Worm (Caenorhabditis elegans) whole organism, young adult: ENCODE measurements around the gene tag-343.

ENCODE experiments used
- B0019.2 ChIP-seq: fragments of 200-800 bp; sonication (Bioruptor generic); conservative IDR thresholded peaks from 2 replicates; pipeline ENCODE4 v1.3.6; 2022; ENCODE audit warnings: missing genetic modification reagents, missing genetic modification characterization, missing compliant biosample characterization
- B0035.1 ChIP-seq: sonication (generic microtip); optimal IDR thresholded peaks from 2 replicates; lab custom pipeline; 2016; ENCODE audit warnings: missing genetic modification characterization, mild to moderate bottlenecking, missing compliant biosample characterization, missing genotype, missing genetic modification reagents
- F23B12.7 ChIP-seq: sonication (generic microtip); optimal IDR thresholded peaks from 2 replicates; lab custom pipeline; 2017; ENCODE audit warnings: missing genetic modification characterization, mild to moderate bottlenecking, missing compliant biosample characterization, antibody characterized with exemption, moderate library complexity; ENCODE audit not compliant: insufficient read depth
- F33H1.4 ChIP-seq: fragments of 200-800 bp; sonication (Bioruptor generic); IDR thresholded peaks from 2 replicates; pipeline ENCODE4 v1.3.6; 2022; ENCODE audit warnings: missing genetic modification reagents, missing genetic modification characterization, missing compliant biosample characterization
- F37B4.10 ChIP-seq: fragments of 200-800 bp; sonication (Bioruptor generic); IDR thresholded peaks from 2 replicates; pipeline ENCODE4 v1.3.6; 2022; ENCODE audit warnings: missing genetic modification characterization, missing compliant biosample characterization
- F57A8.1 ChIP-seq: fragments of 200-800 bp; sonication (Bioruptor generic); optimal IDR thresholded peaks from 2 replicates; lab custom pipeline; 2018; ENCODE audit warnings: mild to moderate bottlenecking, missing genetic modification characterization, moderate library complexity, missing compliant biosample characterization
- K11D2.4 ChIP-seq: fragments of 200-800 bp; sonication (Bioruptor generic); IDR thresholded peaks from 2 replicates; pipeline ENCODE4 v1.3.6; 2022; ENCODE audit warnings: missing genetic modification reagents, missing genetic modification characterization, missing compliant biosample characterization
- T07F8.4 ChIP-seq: sonication (generic microtip); optimal IDR thresholded peaks from 2 replicates; lab custom pipeline; 2016; ENCODE audit warnings: mild to moderate bottlenecking, missing genetic modification characterization, moderate library complexity, missing compliant biosample characterization
- T26A5.8 ChIP-seq: sonication (generic microtip); optimal IDR thresholded peaks from 2 replicates; lab custom pipeline; 2016; ENCODE audit warnings: missing genetic modification characterization, missing compliant biosample characterization
- Y53F4B.3 ChIP-seq: fragments of 200-800 bp; sonication (Bioruptor generic); IDR thresholded peaks from 2 replicates; pipeline ENCODE4 v1.3.6; 2022; ENCODE audit warnings: missing genetic modification reagents, missing genetic modification characterization, missing compliant biosample characterization
- Y79H2A.3 ChIP-seq: fragments of 200-800 bp; sonication (Bioruptor generic); conservative IDR thresholded peaks from 2 replicates; pipeline ENCODE4 v1.3.6; 2022; ENCODE audit warnings: missing genetic modification reagents, missing genetic modification characterization, missing compliant biosample characterization
- Y95B8A.8 ChIP-seq: fragments of 200-800 bp; sonication (Bioruptor generic); IDR thresholded peaks from 2 replicates; pipeline ENCODE4 v1.3.6; 2022; ENCODE audit warnings: missing genetic modification reagents, missing genetic modification characterization, missing compliant biosample characterization
- ZK185.1 ChIP-seq: sonication (generic microtip); optimal IDR thresholded peaks from 2 replicates; lab custom pipeline; 2016; ENCODE audit warnings: mild to moderate bottlenecking, missing genetic modification characterization, missing compliant biosample characterization; ENCODE audit not compliant: poor library complexity, severe bottlenecking
- ama-1 ChIP-seq, 3 experiments: fragments of 150-350 bp in 1 of 3; sonication (generic microtip) in 2 of 3; optimal IDR thresholded peaks; 2 replicates each; lab custom pipeline; 2014 to 2018; ENCODE audit warnings: missing biosample characterization in 2 of 3, missing genetic modification characterization in 2 of 3, missing genetic modification reagents in 2 of 3
- atf-7 ChIP-seq: sonication (generic microtip); optimal IDR thresholded peaks from 2 replicates; lab custom pipeline; 2017; ENCODE audit warnings: mild to moderate bottlenecking, missing genetic modification characterization, missing compliant biosample characterization
- ccch-3 ChIP-seq: fragments of 200-800 bp; sonication (Bioruptor generic); optimal IDR thresholded peaks from 2 replicates; lab custom pipeline; 2018; ENCODE audit warnings: mild to moderate bottlenecking, missing genetic modification characterization, missing compliant biosample characterization
- cebp-1 ChIP-seq, 2 experiments: fragments of 200-800 bp in 1 of 2; sonication (Bioruptor generic) in 1 of 2; sonication (generic microtip) in 1 of 2; IDR thresholded peaks in 1 of 2; optimal IDR thresholded peaks in 1 of 2; 2 replicates each; pipeline versions ENCODE4 v1.3.6 to Lab custom; 2017 to 2022; ENCODE audit warnings: missing compliant biosample characterization in 2 of 2, missing genetic modification characterization in 2 of 2, mild to moderate bottlenecking in 1 of 2, missing genetic modification reagents in 1 of 2, moderate library complexity in 1 of 2
- ceh-100 ChIP-seq: fragments of 200-800 bp; sonication (Bioruptor generic); IDR thresholded peaks from 2 replicates; pipeline ENCODE4 v1.3.6; 2022; ENCODE audit warnings: missing genetic modification reagents, missing genetic modification characterization, missing compliant biosample characterization
- ceh-27 ChIP-seq: fragments of 200-800 bp; sonication (Bioruptor generic); optimal IDR thresholded peaks from 2 replicates; lab custom pipeline; 2018; ENCODE audit warnings: mild to moderate bottlenecking, missing genetic modification characterization, moderate library complexity, missing compliant biosample characterization
- dox-1 ChIP-seq: fragments of 200-800 bp; sonication (Bioruptor generic); IDR thresholded peaks from 2 replicates; pipeline ENCODE4 v1.3.6; 2022; ENCODE audit warnings: missing genetic modification reagents, missing genetic modification characterization, missing compliant biosample characterization
- dpl-1 ChIP-seq: fragments of 150-350 bp; optimal IDR thresholded peaks from 2 replicates; lab custom pipeline; 2014; ENCODE audit warnings: missing biosample characterization, missing genetic modification reagents, missing genetic modification characterization
- egl-18 ChIP-seq: fragments of 200-800 bp; sonication (Bioruptor generic); IDR thresholded peaks from 2 replicates; pipeline ENCODE4 v1.3.6; 2022; ENCODE audit warnings: missing genetic modification reagents, missing genetic modification characterization, missing compliant biosample characterization
- ekl-4 ChIP-seq: fragments of 200-800 bp; sonication (Bioruptor generic); IDR thresholded peaks from 2 replicates; pipeline ENCODE4 v1.3.6; 2022; ENCODE audit warnings: missing genetic modification reagents, missing genetic modification characterization, missing compliant biosample characterization
- fkh-3 ChIP-seq: sonication (generic microtip); optimal IDR thresholded peaks from 2 replicates; lab custom pipeline; 2016; ENCODE audit warnings: mild to moderate bottlenecking, missing genetic modification characterization, missing compliant biosample characterization
- gei-17 ChIP-seq: fragments of 200-800 bp; sonication (Bioruptor generic); optimal IDR thresholded peaks from 2 replicates; lab custom pipeline; 2018; ENCODE audit warnings: mild to moderate bottlenecking, missing genetic modification characterization, missing compliant biosample characterization
- him-1 ChIP-seq: sonication (generic microtip); optimal IDR thresholded peaks from 2 replicates; lab custom pipeline; 2016; ENCODE audit warnings: missing genotype, missing genetic modification reagents, missing genetic modification characterization, missing compliant biosample characterization
- hlh-26 ChIP-seq: fragments of 200-800 bp; sonication (Bioruptor generic); conservative IDR thresholded peaks from 2 replicates; pipeline ENCODE4 v1.3.6; 2022; ENCODE audit warnings: missing genetic modification reagents, missing genetic modification characterization, missing compliant biosample characterization
- hsf-1 ChIP-seq: fragments of 200-800 bp; sonication (Bioruptor generic); IDR thresholded peaks from 2 replicates; pipeline ENCODE4 v1.3.6; 2022; ENCODE audit warnings: missing genetic modification reagents, missing genetic modification characterization, missing compliant biosample characterization
- let-526 ChIP-seq: fragments of 200-800 bp; sonication (Bioruptor generic); IDR thresholded peaks from 2 replicates; pipeline ENCODE4 v1.3.6; 2022; ENCODE audit warnings: missing genetic modification reagents, missing genetic modification characterization, missing compliant biosample characterization
- let-607 ChIP-seq, 2 experiments: fragments of 200-800 bp in 1 of 2; sonication (Bioruptor generic) in 1 of 2; sonication (generic microtip) in 1 of 2; optimal IDR thresholded peaks; 2 replicates each; lab custom pipeline; 2016 to 2018; ENCODE audit warnings: mild to moderate bottlenecking in 2 of 2, missing compliant biosample characterization in 2 of 2, missing genetic modification characterization in 2 of 2, moderate library complexity in 2 of 2, missing genotype in 1 of 2
- lir-1 ChIP-seq: fragments of 200-800 bp; sonication (Bioruptor generic); conservative IDR thresholded peaks from 2 replicates; pipeline ENCODE4 v1.3.6; 2022; ENCODE audit warnings: missing genetic modification reagents, missing genetic modification characterization, missing compliant biosample characterization
- madf-8 ChIP-seq: fragments of 200-800 bp; sonication (Bioruptor generic); conservative IDR thresholded peaks from 2 replicates; pipeline ENCODE4 v1.3.6; 2022; ENCODE audit warnings: missing genetic modification reagents, missing genetic modification characterization, missing compliant biosample characterization
- mes-4 ChIP-seq: sonication (generic microtip); optimal IDR thresholded peaks from 2 replicates; lab custom pipeline; 2016; ENCODE audit warnings: missing genotype, missing genetic modification characterization, missing compliant biosample characterization
- nfya-1 ChIP-seq: sonication (generic microtip); optimal IDR thresholded peaks from 2 replicates; lab custom pipeline; 2017; ENCODE audit warnings: antibody characterized with exemption, missing compliant biosample characterization, missing genetic modification characterization, borderline replicate concordance; ENCODE audit not compliant: insufficient read depth
- nhr-90 ChIP-seq: sonication (generic microtip); optimal IDR thresholded peaks from 2 replicates; lab custom pipeline; 2016; ENCODE audit warnings: missing genotype, mild to moderate bottlenecking, missing genetic modification characterization, missing compliant biosample characterization
- pbrm-1 ChIP-seq: fragments of 200-800 bp; sonication (Bioruptor generic); IDR thresholded peaks from 2 replicates; pipeline ENCODE4 v1.3.6; 2022; ENCODE audit warnings: missing genetic modification reagents, missing genetic modification characterization, missing compliant biosample characterization
- rec-8 ChIP-seq, 2 experiments: sonication (generic microtip); optimal IDR thresholded peaks; 2 replicates each; lab custom pipeline; 2016; ENCODE audit warnings: mild to moderate bottlenecking in 2 of 2, missing genetic modification characterization in 2 of 2, missing genetic modification reagents in 2 of 2, missing genotype in 2 of 2, missing biosample characterization in 1 of 2, missing compliant biosample characterization in 1 of 2, moderate library complexity in 1 of 2
- sea-2 ChIP-seq: fragments of 200-800 bp; sonication (Bioruptor generic); IDR thresholded peaks from 2 replicates; pipeline ENCODE4 v1.3.6; 2022; ENCODE audit warnings: missing genetic modification characterization, missing compliant biosample characterization
- snpc-1.1 ChIP-seq: sonication (generic microtip); optimal IDR thresholded peaks from 2 replicates; lab custom pipeline; 2017; ENCODE audit warnings: missing genetic modification characterization, mild to moderate bottlenecking, missing compliant biosample characterization, antibody characterized with exemption, moderate library complexity, missing genotype, missing genetic modification reagents; ENCODE audit not compliant: insufficient read depth
- snpc-1.3 ChIP-seq: sonication (generic microtip); optimal IDR thresholded peaks from 2 replicates; lab custom pipeline; 2017; ENCODE audit warnings: missing genetic modification characterization, mild to moderate bottlenecking, missing compliant biosample characterization, antibody characterized with exemption, moderate library complexity, missing genotype, missing genetic modification reagents; ENCODE audit not compliant: insufficient read depth
- unc-62 ChIP-seq: fragments of 150-350 bp; optimal IDR thresholded peaks from 2 replicates; lab custom pipeline; 2014; ENCODE audit warnings: missing biosample characterization, missing genetic modification reagents, missing genetic modification characterization
- zfh-2 ChIP-seq: fragments of 200-800 bp; sonication (Bioruptor generic); conservative IDR thresholded peaks from 2 replicates; pipeline ENCODE4 v1.3.6; 2022; ENCODE audit warnings: missing genetic modification reagents, missing genetic modification characterization, missing compliant biosample characterization
- zim-3 ChIP-seq: sonication (generic microtip); optimal IDR thresholded peaks from 2 replicates; lab custom pipeline; 2017; ENCODE audit warnings: mild to moderate bottlenecking, missing genetic modification characterization, moderate library complexity, missing compliant biosample characterization
- ztf-26 ChIP-seq: sonication (generic microtip); optimal IDR thresholded peaks from 2 replicates; lab custom pipeline; 2017; ENCODE audit warnings: missing genetic modification characterization, missing compliant biosample characterization
- ztf-6 ChIP-seq: fragments of 200-800 bp; sonication (Bioruptor generic); IDR thresholded peaks from 2 replicates; pipeline ENCODE4 v1.3.6; 2022; ENCODE audit warnings: missing genetic modification reagents, missing genetic modification characterization, missing compliant biosample characterization

tag-343 gene

ce11 chrX:16634708-16635107 lies 39.8 kb downstream of the tag-343 start (continued):
- TF ChIP-seq ceh-100 (GFP tag; lab: Robert Waterston, UW) (no peak), hlh-26 (GFP tag; lab: Robert Waterston, UW) (no peak), Y79H2A.3 (GFP tag; lab: Robert Waterston, UW) (no peak), nhr-90 (tag; lab: Kevin White, UChicago) (peak; percentile 80), let-526 (GFP tag; lab: Robert Waterston, UW) (0 out of 2 replicates have a peak, but pooled peaks have one; percentile 30), B0019.2 (GFP tag; lab: Robert Waterston, UW) (peak; percentile 36; the same call in 1 of the 2 replicates), sea-2 (GFP tag; lab: Robert Waterston, UW) (no peak), ceh-27 (peak; percentile 70), dpl-1 (GFP tag; lab: Kevin White, UChicago) (no peak), Y53F4B.3 (peak; percentile 40; the same call in 1 of the 2 replicates), ZK185.1 (tag; lab: Kevin White, UChicago) (peak; percentile 87), zfh-2 (GFP tag; lab: Robert Waterston, UW) (peak; percentile 74), fkh-3 (tag; lab: Kevin White, UChicago) (peak; percentile 42), snpc-1.3 (tag; lab: Kevin White, UChicago) (peak; percentile 83), ekl-4 (peak; percentile 81), hsf-1 (GFP tag; lab: Robert Waterston, UW) (no peak), him-1 (tag; lab: Kevin White, UChicago) (peak; percentile 81), atf-7 (tag; lab: Kevin White, UChicago) (peak; percentile 51), F57A8.1 (GFP tag; lab: Kevin White, UChicago) (peak; percentile 38), gei-17 (GFP tag; lab: Kevin White, UChicago) (peak; percentile 74), zim-3 (peak; percentile 24), T07F8.4 (tag; lab: Kevin White, UChicago) (peak; percentile 67), K11D2.4 (peak; percentile 37; the same call in 1 of the 2 replicates), dox-1 (GFP tag; lab: Robert Waterston, UW) (peak; percentile 90), T26A5.8 (peak; percentile 52), B0035.1 (tag; lab: Kevin White, UChicago) (peak; percentile 75), madf-8 (0 out of 2 replicates have a peak, but pooled peaks have one; percentile 9), pbrm-1 (GFP tag; lab: Robert Waterston, UW) (peak; percentile 91), let-607 (tag; optimal IDR thresholded peaks at IDR 0.05; lab: Kevin White, UChicago) (peak; percentile 55 to 65), F23B12.7 (tag; lab: Kevin White, UChicago) (peak; percentile 71), Y95B8A.8 (GFP tag; lab: Robert Waterston, UW) (peak; percentile 25; the same call in 1 of the 2 replicates), nfya-1 (no peak), F33H1.4 (GFP tag; lab: Robert Waterston, UW) (no peak), egl-18 (GFP tag; lab: Robert Waterston, UW) (peak; percentile 69; the same call in 1 of the 2 replicates), cebp-1 (GFP tag; IDR thresholded peaks at IDR 0.05; lab: Robert Waterston, UW) (peak; percentile 73), cebp-1 (tag; optimal IDR thresholded peaks at IDR 0.05; lab: Kevin White, UChicago) (peak; percentile 88), lir-1 (GFP tag; lab: Robert Waterston, UW) (peak; percentile 60), ama-1 (optimal IDR thresholded peaks at IDR 0.05; lab: Kevin White, UChicago) (no peak), ama-1 (GFP tag; optimal IDR thresholded peaks at IDR 0.05; lab: Kevin White, UChicago) (peak; percentile 34 to 42), F37B4.10 (GFP tag; lab: Robert Waterston, UW) (peak; percentile 19; the same call in 1 of the 2 replicates), ztf-6 (GFP tag; lab: Robert Waterston, UW) (peak; percentile 35; the same call in 1 of the 2 replicates), unc-62 (GFP tag; lab: Kevin White, UChicago) (no peak), mes-4 (tag; lab: Kevin White, UChicago) (no peak), rec-8 (tag; optimal IDR thresholded peaks at IDR 0.05; lab: Kevin White, UChicago) (peak; percentile 68 to 71), snpc-1.1 (peak; percentile 75), ztf-26 (tag; lab: Kevin White, UChicago) (peak; percentile 74), ccch-3 (GFP tag; lab: Kevin White, UChicago) (peak; percentile 8)
